Worm (Caenorhabditis elegans) whole organism, mixed stage, embryonic: ENCODE measurements around the gene math-25.

Experiments used
- M03D4.4 ChIP-seq: sonication (generic microtip); optimal IDR thresholded peaks from 2 replicates; lab custom pipeline; 2017; ENCODE audit warnings: mild to moderate bottlenecking, missing genetic modification characterization, missing compliant biosample characterization
- bed-3 ChIP-seq: fragments of 200-800 bp; sonication (Bioruptor generic); optimal IDR thresholded peaks from 3 replicates; lab custom pipeline; 2018; ENCODE audit warnings: mild to moderate bottlenecking, missing genetic modification characterization, moderate library complexity, missing compliant biosample characterization
- blmp-1 ChIP-seq: fragments of 150-350 bp; optimal IDR thresholded peaks from 2 replicates; lab custom pipeline; 2014; ENCODE audit warnings: missing biosample characterization, missing genetic modification characterization
- ceh-39 ChIP-seq: fragments of 150-350 bp; optimal IDR thresholded peaks from 2 replicates; lab custom pipeline; 2014; ENCODE audit warnings: missing biosample characterization, missing genetic modification characterization
- ceh-43 ChIP-seq: fragments of 200-800 bp; sonication (Bioruptor generic); optimal IDR thresholded peaks from 2 replicates; lab custom pipeline; 2018; ENCODE audit warnings: mild to moderate bottlenecking, missing genetic modification characterization, moderate library complexity, missing compliant biosample characterization
- ceh-83 ChIP-seq: fragments of 200-800 bp; sonication (Bioruptor generic); optimal IDR thresholded peaks from 2 replicates; lab custom pipeline; 2018; ENCODE audit warnings: mild to moderate bottlenecking, missing genetic modification characterization, missing compliant biosample characterization
- ces-1 ChIP-seq: fragments of 150-350 bp; optimal IDR thresholded peaks from 2 replicates; lab custom pipeline; 2014; ENCODE audit warnings: missing biosample characterization, missing genetic modification reagents, missing genetic modification characterization
- drap-1 ChIP-seq: fragments of 200-800 bp; sonication (Bioruptor generic); optimal IDR thresholded peaks from 3 replicates; lab custom pipeline; 2018; ENCODE audit warnings: mild to moderate bottlenecking, missing genetic modification characterization, missing compliant biosample characterization
- elt-1 ChIP-seq: sonication (generic microtip); optimal IDR thresholded peaks from 2 replicates; lab custom pipeline; 2017; ENCODE audit warnings: missing genetic modification characterization, mild to moderate bottlenecking, missing compliant biosample characterization, antibody characterized with exemption, moderate library complexity, borderline replicate concordance; ENCODE audit not compliant: insufficient read depth
- elt-3 ChIP-seq: fragments of 150-350 bp; optimal IDR thresholded peaks from 2 replicates; lab custom pipeline; 2014; ENCODE audit warnings: missing biosample characterization, missing genetic modification characterization
- flh-1 ChIP-seq: fragments of 200-800 bp; sonication (Bioruptor generic); optimal IDR thresholded peaks from 2 replicates; lab custom pipeline; 2018; ENCODE audit warnings: mild to moderate bottlenecking, missing genetic modification characterization, moderate library complexity, missing compliant biosample characterization
- ham-2 ChIP-seq: fragments of 200-800 bp; sonication (Bioruptor generic); optimal IDR thresholded peaks from 2 replicates; lab custom pipeline; 2018; ENCODE audit warnings: mild to moderate bottlenecking, missing genetic modification characterization, missing compliant biosample characterization
- hlh-1 ChIP-seq: fragments of 150-350 bp; optimal IDR thresholded peaks from 2 replicates; lab custom pipeline; 2014; ENCODE audit warnings: missing biosample characterization, missing genetic modification reagents, missing genetic modification characterization
- lin-13 ChIP-seq: fragments of 150-350 bp; optimal IDR thresholded peaks from 2 replicates; lab custom pipeline; 2014; ENCODE audit warnings: missing biosample characterization, missing genetic modification characterization
- lin-32 ChIP-seq: fragments of 200-800 bp; sonication (Bioruptor generic); optimal IDR thresholded peaks from 2 replicates; lab custom pipeline; 2018; ENCODE audit warnings: mild to moderate bottlenecking, missing genetic modification characterization, missing compliant biosample characterization
- lsy-2 ChIP-seq: fragments of 150-350 bp; optimal IDR thresholded peaks from 2 replicates; lab custom pipeline; 2014; ENCODE audit warnings: missing biosample characterization, missing genetic modification characterization
- mab-5 ChIP-seq: fragments of 150-350 bp; optimal IDR thresholded peaks from 2 replicates; lab custom pipeline; 2014; ENCODE audit warnings: missing biosample characterization, missing genetic modification characterization
- mls-2 ChIP-seq: sonication (generic microtip); optimal IDR thresholded peaks from 2 replicates; lab custom pipeline; 2016; ENCODE audit warnings: mild to moderate bottlenecking, missing genetic modification characterization, moderate library complexity, missing compliant biosample characterization
- nhr-12 ChIP-seq: fragments of 150-350 bp; optimal IDR thresholded peaks from 2 replicates; lab custom pipeline; 2014; ENCODE audit warnings: missing biosample characterization, missing genetic modification characterization
- nhr-237 ChIP-seq: fragments of 150-350 bp; optimal IDR thresholded peaks from 2 replicates; lab custom pipeline; 2014; ENCODE audit warnings: missing biosample characterization, missing genetic modification characterization
- nhr-28 ChIP-seq: fragments of 150-350 bp; optimal IDR thresholded peaks from 2 replicates; lab custom pipeline; 2014; ENCODE audit warnings: missing biosample characterization, missing genetic modification characterization
- pha-4 ChIP-seq: fragments of 150-350 bp; optimal IDR thresholded peaks from 2 replicates; lab custom pipeline; 2018; ENCODE audit warnings: missing biosample characterization, missing genetic modification reagents, missing genetic modification characterization
- sem-2 ChIP-seq: fragments of 200-800 bp; sonication (Bioruptor generic); optimal IDR thresholded peaks from 2 replicates; lab custom pipeline; 2018; ENCODE audit warnings: mild to moderate bottlenecking, missing genetic modification characterization, missing compliant biosample characterization
- snpc-4 ChIP-seq: fragments of 150-350 bp; optimal IDR thresholded peaks from 2 replicates; lab custom pipeline; 2014; ENCODE audit warnings: missing biosample characterization, missing genetic modification characterization
- sptf-1 ChIP-seq: sonication (generic microtip); optimal IDR thresholded peaks from 2 replicates; lab custom pipeline; 2017; ENCODE audit warnings: mild to moderate bottlenecking, missing genetic modification characterization, moderate library complexity, missing compliant biosample characterization
- tbx-8 ChIP-seq: fragments of 200-800 bp; sonication (Bioruptor generic); optimal IDR thresholded peaks from 2 replicates; lab custom pipeline; 2018; ENCODE audit warnings: mild to moderate bottlenecking, missing genetic modification characterization, moderate library complexity, missing compliant biosample characterization
- unc-120 ChIP-seq: sonication (generic microtip); optimal IDR thresholded peaks from 2 replicates; lab custom pipeline; 2017; ENCODE audit warnings: missing genetic modification characterization, missing compliant biosample characterization; ENCODE audit not compliant: poor library complexity, severe bottlenecking
- unc-39 ChIP-seq: fragments of 150-350 bp; optimal IDR thresholded peaks from 2 replicates; lab custom pipeline; 2014; ENCODE audit warnings: missing biosample characterization, missing genetic modification characterization
- zip-8 ChIP-seq: fragments of 150-350 bp; optimal IDR thresholded peaks from 2 replicates; lab custom pipeline; 2014; ENCODE audit warnings: missing biosample characterization, missing genetic modification characterization
- ztf-11 ChIP-seq: fragments of 150-350 bp; optimal IDR thresholded peaks from 2 replicates; lab custom pipeline; 2014; ENCODE audit warnings: missing biosample characterization, missing genetic modification characterization

Gene math-25

ce11 chrII:1917862-1918261 lies 22.0 kb downstream of the math-25 start, which contains the start of gene bath-4:
Gene bath-4, minus strand, starts transcription at chrII:1917962.
- TF ChIP-seq nhr-28 (tag; lab: Kevin White, UChicago) = no peak
- no peak for TF ChIP-seq lin-32 (GFP tag; lab: Kevin White, UChicago)
- no peak for TF ChIP-seq mab-5 (tag; lab: Kevin White, UChicago)
- TF ChIP-seq sptf-1 (tag; lab: Kevin White, UChicago) = no peak
- no peak for TF ChIP-seq nhr-12 (tag; lab: Kevin White, UChicago)
- no peak for TF ChIP-seq ceh-43 (GFP tag; lab: Kevin White, UChicago)
- no peak for TF ChIP-seq bed-3 (GFP tag; lab: Kevin White, UChicago)
- no peak for TF ChIP-seq lin-13 (tag; lab: Kevin White, UChicago)
- no peak for TF ChIP-seq unc-120 (tag; lab: Kevin White, UChicago)
- TF ChIP-seq snpc-4 = no peak
- TF ChIP-seq elt-1 = no peak
- TF ChIP-seq lsy-2 = no peak
- TF ChIP-seq pha-4 = no peak
- no peak for TF ChIP-seq ceh-39 (tag; lab: Kevin White, UChicago)
- TF ChIP-seq tbx-8 (GFP tag; lab: Kevin White, UChicago) = no peak
- no peak for TF ChIP-seq ham-2 (GFP tag; lab: Kevin White, UChicago)
- no peak for TF ChIP-seq ceh-83 (GFP tag; lab: Kevin White, UChicago)
- TF ChIP-seq, all 35 proteins: peak for 0

ce11 chrII:1921018-1921417 lies 25.2 kb downstream of the math-25 start, which contains the start of gene bath-7:
Gene bath-7, minus strand, starts transcription at chrII:1921118.
- TF ChIP-seq lsy-2 (no peak), ham-2 (GFP tag; lab: Kevin White, UChicago) (no peak), ces-1 (GFP tag; lab: Kevin White, UChicago) (no peak), mls-2 (tag; lab: Kevin White, UChicago) (no peak), snpc-4 (no peak), nhr-12 (tag; lab: Kevin White, UChicago) (no peak), blmp-1 (tag; lab: Kevin White, UChicago) (no peak), sptf-1 (tag; lab: Kevin White, UChicago) (no peak), unc-120 (tag; lab: Kevin White, UChicago) (no peak), flh-1 (no peak), tbx-8 (GFP tag; lab: Kevin White, UChicago) (no peak), ceh-83 (GFP tag; lab: Kevin White, UChicago) (no peak), M03D4.4 (tag; lab: Kevin White, UChicago) (no peak), ceh-43 (GFP tag; lab: Kevin White, UChicago) (no peak)

DNA sequence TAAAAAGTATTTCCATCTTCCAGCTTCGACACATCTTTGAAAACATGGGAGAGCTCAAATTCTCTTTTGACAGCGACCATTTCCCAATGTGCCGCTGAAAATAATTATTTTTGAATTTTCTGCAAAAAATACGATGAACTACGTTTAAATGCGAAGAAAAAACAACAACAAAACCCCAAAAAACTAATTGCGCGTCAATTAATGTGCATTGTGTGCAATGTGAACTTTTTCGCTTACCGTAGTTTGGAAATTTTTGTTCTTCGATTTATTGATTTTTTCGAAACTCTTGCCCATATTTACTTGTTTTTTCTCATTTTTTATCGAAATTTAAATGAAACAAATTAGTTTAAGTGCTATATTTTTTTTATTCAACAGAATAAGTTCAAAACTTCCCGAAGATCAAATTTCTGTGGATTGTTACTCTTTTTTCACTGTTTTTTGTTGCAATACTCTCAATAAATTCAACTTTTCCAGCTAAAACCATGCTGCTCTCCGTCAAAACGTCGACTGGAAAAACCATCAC lies 26.9 kb downstream of the math-25 start, which contains the start of the genes bath-2 and F52C6.4:
Gene bath-2, minus strand, starts transcription at position 101 of the 523 bp plus-strand sequence.
Gene F52C6.4, plus strand, starts transcription at position 473 of the 523 bp plus-strand sequence.
- no peak for TF ChIP-seq unc-39
- no peak for TF ChIP-seq flh-1
- no peak for TF ChIP-seq hlh-1 (tag; lab: Kevin White, UChicago)
- TF ChIP-seq ces-1 (GFP tag; lab: Kevin White, UChicago) = no peak
- TF ChIP-seq blmp-1 (tag; lab: Kevin White, UChicago) = no peak
- no peak for TF ChIP-seq lsy-2
- no peak for TF ChIP-seq ceh-43 (GFP tag; lab: Kevin White, UChicago)
- no peak for TF ChIP-seq ham-2 (GFP tag; lab: Kevin White, UChicago)
- TF ChIP-seq nhr-237 = no peak
- no peak for TF ChIP-seq drap-1 (GFP tag; lab: Kevin White, UChicago)
- TF ChIP-seq mab-5 (tag; lab: Kevin White, UChicago) = no peak
- no peak for TF ChIP-seq ceh-83 (GFP tag; lab: Kevin White, UChicago)
- TF ChIP-seq pha-4 = no peak
- TF ChIP-seq elt-3 (tag; lab: Kevin White, UChicago) = no peak
- TF ChIP-seq M03D4.4 (tag; lab: Kevin White, UChicago) = no peak
- no peak for TF ChIP-seq ztf-11 (tag; lab: Kevin White, UChicago)
- no peak for TF ChIP-seq bed-3 (GFP tag; lab: Kevin White, UChicago)
- TF ChIP-seq nhr-12 (tag; lab: Kevin White, UChicago) = no peak
- TF ChIP-seq zip-8 = no peak
- no peak for TF ChIP-seq nhr-28 (tag; lab: Kevin White, UChicago)

DNA sequence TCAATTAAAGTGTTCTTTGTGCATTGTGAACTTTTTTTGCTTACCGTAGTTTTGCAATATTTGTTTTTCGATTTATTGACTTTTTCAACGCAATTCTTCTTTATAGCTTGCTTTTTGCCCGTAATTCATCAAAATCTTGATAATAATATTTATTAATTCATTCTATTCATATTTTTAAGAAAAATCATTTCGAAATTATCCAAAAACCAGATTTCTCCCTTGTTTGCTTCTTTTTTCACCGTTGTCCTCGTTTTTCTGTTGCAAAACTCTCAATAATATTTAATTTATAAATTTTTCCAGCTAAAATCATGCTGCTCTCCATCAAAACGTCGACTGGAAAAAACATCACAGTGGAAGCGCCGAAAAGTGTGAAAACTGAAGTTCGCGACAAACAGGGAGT lies 28.6 kb downstream of the math-25 start, which contains the start of gene F52C6.3:
Gene F52C6.3, plus strand, starts transcription at position 301 of the 400 bp plus-strand sequence.
- no peak for TF ChIP-seq ham-2 (GFP tag; lab: Kevin White, UChicago)
- TF ChIP-seq mab-5 (tag; lab: Kevin White, UChicago) = no peak
- TF ChIP-seq lin-32 (GFP tag; lab: Kevin White, UChicago) = no peak
- no peak for TF ChIP-seq sem-2 (GFP tag; lab: Kevin White, UChicago)
- no peak for TF ChIP-seq elt-1
- no peak for TF ChIP-seq unc-39
- TF ChIP-seq nhr-12 (tag; lab: Kevin White, UChicago) = no peak
